Worm (Caenorhabditis elegans) whole organism, L3 larva: ENCODE data around the gene C05C12.5.

ENCODE experiments used
- ceh-28 ChIP-seq: fragments of 150-350 bp; optimal IDR thresholded peaks from 2 replicates; lab custom pipeline; 2014; ENCODE audit warnings: missing biosample characterization, missing genetic modification reagents, missing genetic modification characterization
- egl-27 ChIP-seq: sonication (generic microtip); optimal IDR thresholded peaks from 4 replicates; lab custom pipeline; 2017; ENCODE audit warnings: missing biosample characterization, missing genetic modification reagents, missing genetic modification characterization
- egl-5 ChIP-seq: fragments of 150-350 bp; optimal IDR thresholded peaks from 2 replicates; lab custom pipeline; 2017; ENCODE audit warnings: missing biosample characterization, missing genetic modification reagents, missing genetic modification characterization, inconsistent platforms
- elt-1 ChIP-seq: fragments of 150-350 bp; optimal IDR thresholded peaks from 2 replicates; lab custom pipeline; 2014; ENCODE audit warnings: missing biosample characterization, missing genetic modification characterization
- nhr-11 ChIP-seq: fragments of 150-350 bp; optimal IDR thresholded peaks from 2 replicates; lab custom pipeline; 2014; ENCODE audit warnings: missing biosample characterization, missing genetic modification characterization
- nhr-25 ChIP-seq: sonication (generic microtip); optimal IDR thresholded peaks from 2 replicates; lab custom pipeline; 2017; ENCODE audit warnings: missing biosample characterization, missing genetic modification characterization
- nhr-76 ChIP-seq: fragments of 150-350 bp; sonication (generic microtip); optimal IDR thresholded peaks from 5 replicates; lab custom pipeline; 2014; ENCODE audit warnings: missing biosample characterization, missing genetic modification characterization
- snpc-4 ChIP-seq: fragments of 150-350 bp; optimal IDR thresholded peaks from 2 replicates; lab custom pipeline; 2014; ENCODE audit warnings: missing biosample characterization, missing genetic modification characterization

DNA sequence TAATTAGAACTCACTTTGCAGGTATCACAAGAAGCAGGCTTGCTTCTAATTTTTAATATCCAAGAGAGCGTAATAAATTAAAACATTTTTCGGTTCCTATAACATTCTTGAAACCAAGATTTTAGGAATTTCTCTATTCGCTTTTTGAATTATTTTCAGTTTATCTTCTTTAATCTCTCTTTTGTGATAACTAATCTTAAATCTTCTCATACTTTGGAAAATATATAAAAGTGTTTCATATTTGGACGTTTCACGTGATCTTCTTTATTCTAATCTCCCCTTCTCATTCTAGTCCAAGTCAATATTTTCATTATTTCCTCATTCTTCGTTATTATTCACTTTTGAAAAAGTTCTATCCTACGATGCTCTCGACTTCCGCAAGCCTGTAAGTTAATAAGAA, 550 bp upstream of the C05C12.5 start, which contains the start of gene F54D1.1:
- no peak for TF ChIP-seq nhr-25 (tag; lab: Kevin White, UChicago)
- TF ChIP-seq nhr-76 (tag; lab: Kevin White, UChicago), result no peak
- TF ChIP-seq nhr-11, result no peak
- TF ChIP-seq egl-27 (tag; lab: Kevin White, UChicago), result no peak
- TF ChIP-seq snpc-4 (tag; lab: Kevin White, UChicago), result no peak
- no peak for TF ChIP-seq elt-1 (tag; lab: Kevin White, UChicago)
- TF ChIP-seq egl-5 (tag; lab: Kevin White, UChicago), result no peak
- no peak for TF ChIP-seq ceh-28 (tag; lab: Kevin White, UChicago)
